Worm (Caenorhabditis elegans) whole organism, midembryonic: ENCODE data around the gene fbxa-22.

Experiments
- T22C8.4 ChIP-seq: fragments of 200-800 bp; sonication (Bioruptor generic); IDR thresholded peaks from 2 replicates; pipeline ENCODE4 v1.3.6; 2022; ENCODE audit warnings: missing genetic modification characterization, missing compliant biosample characterization
- cog-1 ChIP-seq: sonication (generic microtip); optimal IDR thresholded peaks from 2 replicates; lab custom pipeline; 2016; ENCODE audit warnings: missing genetic modification characterization, missing compliant biosample characterization
- flt-1 ChIP-seq: fragments of 200-800 bp; sonication (Bioruptor generic); IDR thresholded peaks from 2 replicates; pipeline ENCODE4 v1.3.6; 2022; ENCODE audit warnings: missing genetic modification characterization, missing compliant biosample characterization
- klf-2 ChIP-seq: fragments of 200-800 bp; sonication (Bioruptor generic); conservative IDR thresholded peaks from 2 replicates; pipeline ENCODE4 v1.3.6; 2022; ENCODE audit warnings: missing genetic modification reagents, missing genetic modification characterization, missing compliant biosample characterization
- med-1 ChIP-seq: sonication (generic microtip); optimal IDR thresholded peaks from 2 replicates; lab custom pipeline; 2017; ENCODE audit warnings: missing genetic modification characterization, mild to moderate bottlenecking, missing compliant biosample characterization, antibody characterized with exemption, missing genetic modification reagents; ENCODE audit not compliant: insufficient read depth
- ref-1 ChIP-seq: fragments of 200-800 bp; sonication (Bioruptor generic); conservative IDR thresholded peaks from 2 replicates; pipeline ENCODE4 v1.3.6; 2022; ENCODE audit warnings: missing genetic modification reagents, missing genetic modification characterization, missing compliant biosample characterization
- tab-1 ChIP-seq: fragments of 200-800 bp; sonication (Bioruptor generic); IDR thresholded peaks from 2 replicates; pipeline ENCODE4 v1.3.6; 2022; ENCODE audit warnings: missing genetic modification characterization, missing compliant biosample characterization
- ztf-23 ChIP-seq: fragments of 200-800 bp; sonication (Bioruptor generic); IDR thresholded peaks from 2 replicates; pipeline ENCODE4 v1.3.6; 2022; ENCODE audit warnings: missing genetic modification reagents, missing genetic modification characterization, missing compliant biosample characterization
- ztf-29 ChIP-seq: fragments of 200-800 bp; sonication (Bioruptor generic); IDR thresholded peaks from 2 replicates; pipeline ENCODE4 v1.3.6; 2022; ENCODE audit warnings: missing genetic modification reagents, missing genetic modification characterization, missing compliant biosample characterization

Gene fbxa-22

DNA sequence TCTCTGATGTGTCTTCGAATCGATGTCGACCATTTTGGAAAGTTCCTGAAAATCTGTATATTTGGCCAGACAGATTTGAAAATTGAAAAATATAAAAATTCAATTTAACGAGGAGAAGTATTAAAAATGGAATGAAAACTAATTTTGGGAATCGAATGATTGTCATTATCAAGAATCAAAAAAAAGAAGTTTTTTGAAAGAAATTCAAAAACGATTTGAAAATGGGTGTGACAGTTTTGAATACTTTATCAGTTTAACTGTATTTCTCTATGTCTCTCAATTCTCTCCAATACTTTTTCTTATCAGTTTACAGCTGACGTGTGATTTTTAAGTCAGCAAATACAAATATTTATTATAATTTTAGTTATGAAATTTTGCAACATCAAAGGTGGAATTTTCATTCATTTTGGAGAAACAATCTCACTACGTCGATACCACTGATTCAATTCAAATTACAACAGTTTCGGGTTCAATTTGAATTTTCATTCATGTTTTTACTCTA, 4.8 kb downstream of the fbxa-22 start, which contains the start of gene fbxa-59:
Gene fbxa-59, minus strand, starts transcription at position 51 of the 502 bp plus-strand sequence.
- TF ChIP-seq cog-1 (tag; lab: Kevin White, UChicago) = no peak
- no peak for TF ChIP-seq med-1
- TF ChIP-seq ref-1 (GFP tag; lab: Robert Waterston, UW) = no peak
- TF ChIP-seq klf-2 = no peak
- TF ChIP-seq flt-1 (GFP tag; lab: Robert Waterston, UW) = no peak
- no peak for TF ChIP-seq tab-1 (GFP tag; lab: Robert Waterston, UW)
- no peak for TF ChIP-seq T22C8.4 (GFP tag; lab: Robert Waterston, UW)
- no peak for TF ChIP-seq ztf-23 (GFP tag; lab: Robert Waterston, UW)
- no peak for TF ChIP-seq ztf-29 (GFP tag; lab: Robert Waterston, UW)

DNA sequence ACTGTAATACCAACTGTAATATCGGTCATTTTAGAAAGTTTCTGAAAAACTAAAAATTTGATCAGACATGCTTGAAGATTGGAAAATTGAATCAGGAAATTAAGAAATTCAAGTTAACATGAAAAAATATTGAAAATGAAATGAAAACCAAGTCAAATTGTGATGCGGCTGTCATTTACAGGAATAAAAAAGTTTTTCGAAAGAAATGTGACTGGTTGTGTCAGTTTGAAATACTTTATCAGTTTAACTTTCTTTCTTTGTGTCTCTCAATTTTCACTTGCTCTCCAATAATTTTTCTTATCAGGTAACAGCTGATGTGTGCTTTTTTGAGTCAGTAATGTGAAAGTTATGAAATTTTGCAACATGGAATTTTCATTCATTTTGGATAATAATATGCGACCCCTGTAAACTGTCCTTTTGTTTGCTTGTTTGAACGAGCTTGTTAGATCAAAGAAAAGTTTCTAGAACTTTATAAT, 7.6 kb downstream of the fbxa-22 start, which contains the start of gene fbxa-60:
Gene fbxa-60, minus strand, starts transcription at position 51 of the 476 bp plus-strand sequence.
- no peak for TF ChIP-seq tab-1 (GFP tag; lab: Robert Waterston, UW)
- no peak for TF ChIP-seq med-1
- no peak for TF ChIP-seq ztf-23 (GFP tag; lab: Robert Waterston, UW)
- no peak for TF ChIP-seq flt-1 (GFP tag; lab: Robert Waterston, UW)
- TF ChIP-seq cog-1 (tag; lab: Kevin White, UChicago) = no peak
- no peak for TF ChIP-seq klf-2
- TF ChIP-seq ref-1 (GFP tag; lab: Robert Waterston, UW) = no peak
- no peak for TF ChIP-seq ztf-29 (GFP tag; lab: Robert Waterston, UW)

DNA sequence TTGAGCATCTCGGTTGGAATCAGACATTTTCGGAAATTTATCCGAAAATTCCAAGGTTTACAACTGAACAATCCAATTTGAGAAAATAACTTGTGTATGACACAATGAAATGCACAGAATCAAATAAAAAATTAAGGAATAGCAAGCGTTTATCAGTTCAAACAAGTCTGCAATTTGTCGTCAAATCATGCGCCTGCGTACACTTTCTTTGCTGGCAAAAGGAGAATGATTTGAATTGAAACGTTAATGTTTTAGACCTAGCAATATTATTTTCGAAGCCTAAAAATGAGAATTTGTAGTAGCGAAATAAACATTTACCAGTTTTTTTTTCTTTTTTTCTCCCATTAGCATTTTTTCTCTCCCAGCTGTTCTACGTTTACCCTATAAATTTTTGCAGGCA, 11.8 kb downstream of the fbxa-22 start, which contains the start of the genes fbxa-67 and fbxa-11:
Gene fbxa-67, minus strand, starts transcription at position 199 of the 400 bp plus-strand sequence.
Gene fbxa-11, plus strand, starts transcription at position 398 of the 400 bp plus-strand sequence.
- no peak for TF ChIP-seq ztf-29 (GFP tag; lab: Robert Waterston, UW)
- no peak for TF ChIP-seq ref-1 (GFP tag; lab: Robert Waterston, UW)
- TF ChIP-seq med-1 = no peak
- no peak for TF ChIP-seq T22C8.4 (GFP tag; lab: Robert Waterston, UW)
- no peak for TF ChIP-seq tab-1 (GFP tag; lab: Robert Waterston, UW)
- TF ChIP-seq klf-2 = no peak
- no peak for TF ChIP-seq flt-1 (GFP tag; lab: Robert Waterston, UW)
- TF ChIP-seq ztf-23 (GFP tag; lab: Robert Waterston, UW) = no peak
- TF ChIP-seq cog-1 (tag; lab: Kevin White, UChicago) = no peak

DNA sequence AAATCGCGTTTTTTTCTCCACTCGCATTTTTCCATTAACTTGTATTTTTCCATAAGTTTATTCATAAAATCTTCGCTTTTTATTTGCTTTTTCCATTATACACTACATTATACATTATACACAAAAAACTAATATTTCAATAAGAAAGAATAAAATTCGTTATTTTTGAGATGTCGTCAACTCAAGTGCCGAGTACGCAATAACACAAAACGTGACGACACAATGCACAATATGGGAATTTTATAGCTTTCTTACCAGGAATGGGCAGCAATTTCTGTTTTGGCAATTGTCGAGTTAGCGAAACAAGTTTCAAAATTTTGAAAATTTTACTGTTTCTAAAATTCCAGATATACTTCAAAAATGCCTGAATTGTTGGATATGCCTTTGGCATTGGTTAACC, 13.5 kb downstream of the fbxa-22 start, which contains the start of gene fbxa-10:
Gene fbxa-10, plus strand, starts transcription at position 207 of the 400 bp plus-strand sequence.
- TF ChIP-seq T22C8.4 (GFP tag; lab: Robert Waterston, UW) = no peak
- no peak for TF ChIP-seq ztf-29 (GFP tag; lab: Robert Waterston, UW)
- no peak for TF ChIP-seq klf-2
- no peak for TF ChIP-seq tab-1 (GFP tag; lab: Robert Waterston, UW)
- no peak for TF ChIP-seq med-1
- TF ChIP-seq flt-1 (GFP tag; lab: Robert Waterston, UW) = no peak
- TF ChIP-seq ref-1 (GFP tag; lab: Robert Waterston, UW) = no peak
- TF ChIP-seq ztf-23 (GFP tag; lab: Robert Waterston, UW) = no peak
- no peak for TF ChIP-seq cog-1 (tag; lab: Kevin White, UChicago)

DNA sequence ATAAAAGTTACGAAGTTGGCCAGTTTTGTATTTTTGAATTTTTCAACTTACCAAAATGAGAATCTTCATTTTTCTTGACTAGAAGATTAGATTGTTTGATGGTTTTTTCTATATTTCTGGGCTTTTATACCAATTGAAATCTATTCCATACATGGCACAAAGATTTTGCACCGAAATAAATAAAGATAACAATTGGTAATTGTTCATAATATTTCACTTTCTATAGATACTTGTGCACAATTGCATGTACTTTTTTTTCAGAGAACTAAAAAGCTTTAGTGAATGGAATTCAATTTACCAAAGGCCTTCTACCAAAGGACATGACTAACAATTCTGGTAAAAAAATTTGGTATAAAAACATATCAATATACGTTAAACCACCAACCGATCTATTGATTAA, 15.9 kb downstream of the fbxa-22 start, which contains the start of the genes T12B5.15 and T12B5.14:
Gene T12B5.15, minus strand, starts transcription at position 101 of the 400 bp plus-strand sequence.
Gene T12B5.14, plus strand, starts transcription at position 321 of the 400 bp plus-strand sequence.
- TF ChIP-seq tab-1 (GFP tag; lab: Robert Waterston, UW) (no peak), ref-1 (GFP tag; lab: Robert Waterston, UW) (no peak), cog-1 (tag; lab: Kevin White, UChicago) (no peak), ztf-29 (GFP tag; lab: Robert Waterston, UW) (no peak), flt-1 (GFP tag; lab: Robert Waterston, UW) (no peak), T22C8.4 (GFP tag; lab: Robert Waterston, UW) (no peak)

DNA sequence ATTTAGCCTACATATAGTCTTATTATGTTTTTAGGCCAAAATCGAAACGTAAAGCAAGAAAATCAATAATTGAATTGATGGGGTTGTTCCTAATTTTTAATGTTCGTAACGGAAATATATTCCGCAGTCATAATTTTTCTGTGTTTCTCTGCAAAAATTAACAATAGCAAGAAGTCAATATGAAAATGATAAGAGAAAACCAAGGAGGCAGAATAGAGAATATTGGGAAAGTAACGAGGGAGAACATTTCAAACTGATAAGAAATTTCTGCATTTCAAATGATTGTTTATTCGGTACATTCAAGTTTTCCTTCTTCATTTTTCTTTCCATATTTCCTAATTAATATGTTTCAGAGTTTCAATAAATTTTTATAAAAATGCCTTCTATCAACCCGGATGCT, 17.3 kb downstream of the fbxa-22 start, which contains the start of gene fbxa-54:
Gene fbxa-54, plus strand, starts transcription at position 354 of the 400 bp plus-strand sequence.
- TF ChIP-seq klf-2 (no peak), tab-1 (GFP tag; lab: Robert Waterston, UW) (no peak), ztf-23 (GFP tag; lab: Robert Waterston, UW) (no peak), flt-1 (GFP tag; lab: Robert Waterston, UW) (no peak), T22C8.4 (GFP tag; lab: Robert Waterston, UW) (no peak), ref-1 (GFP tag; lab: Robert Waterston, UW) (no peak)

DNA sequence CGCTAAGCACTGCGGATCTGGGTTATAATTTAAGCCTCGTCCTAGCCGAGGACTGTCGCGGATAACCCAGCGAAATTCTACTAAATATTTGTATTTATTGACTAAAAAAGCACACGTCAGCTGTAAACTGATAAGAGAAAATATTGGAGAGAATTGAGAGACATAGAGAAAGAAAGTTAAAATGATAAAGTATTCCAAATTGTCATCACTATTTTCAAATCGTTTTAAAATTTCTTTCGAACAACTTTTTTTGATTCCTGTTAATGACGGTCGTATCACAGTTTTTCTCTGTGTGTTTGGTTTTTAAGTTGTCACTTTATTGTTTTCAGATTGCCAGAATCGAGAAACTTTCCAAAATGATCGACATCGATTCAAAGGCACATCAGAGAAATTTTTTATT, 23.3 kb downstream of the fbxa-22 start, which contains the start of gene fbxa-51:
Gene fbxa-51, plus strand, starts transcription at position 322 of the 400 bp plus-strand sequence.
- TF ChIP-seq cog-1 (tag; lab: Kevin White, UChicago) (no peak), klf-2 (no peak), ref-1 (GFP tag; lab: Robert Waterston, UW) (no peak), flt-1 (GFP tag; lab: Robert Waterston, UW) (no peak), ztf-23 (GFP tag; lab: Robert Waterston, UW) (no peak), T22C8.4 (GFP tag; lab: Robert Waterston, UW) (no peak), ztf-29 (GFP tag; lab: Robert Waterston, UW) (no peak), tab-1 (GFP tag; lab: Robert Waterston, UW) (no peak), med-1 (no peak)

DNA sequence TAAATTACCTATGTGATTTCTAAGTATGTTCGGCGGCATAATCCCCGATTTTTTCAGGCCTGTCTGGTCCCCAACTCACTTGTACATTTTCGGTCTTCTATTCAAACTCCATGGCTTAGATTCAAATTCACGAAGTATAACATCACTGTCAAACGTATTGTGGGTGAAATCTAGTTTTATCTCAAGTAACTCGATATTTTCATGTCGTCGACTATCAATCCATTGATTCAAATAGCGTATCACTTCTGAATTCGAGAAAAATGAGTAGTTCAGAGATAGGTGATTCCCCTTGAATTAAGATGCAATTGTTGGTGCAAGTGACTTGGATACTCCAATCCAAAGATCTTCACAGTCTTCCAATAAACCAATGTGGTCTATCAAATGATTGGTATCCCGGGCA, 26.0 kb downstream of the fbxa-22 start:
- TF ChIP-seq ref-1 (GFP tag; lab: Robert Waterston, UW) = no peak
- no peak for TF ChIP-seq klf-2
- TF ChIP-seq med-1 = no peak
- TF ChIP-seq flt-1 (GFP tag; lab: Robert Waterston, UW) = no peak
- TF ChIP-seq ztf-23 (GFP tag; lab: Robert Waterston, UW) = no peak
- no peak for TF ChIP-seq ztf-29 (GFP tag; lab: Robert Waterston, UW)
- TF ChIP-seq cog-1 (tag; lab: Kevin White, UChicago) = no peak
- TF ChIP-seq tab-1 (GFP tag; lab: Robert Waterston, UW) = no peak
- TF ChIP-seq T22C8.4 (GFP tag; lab: Robert Waterston, UW) = no peak

DNA sequence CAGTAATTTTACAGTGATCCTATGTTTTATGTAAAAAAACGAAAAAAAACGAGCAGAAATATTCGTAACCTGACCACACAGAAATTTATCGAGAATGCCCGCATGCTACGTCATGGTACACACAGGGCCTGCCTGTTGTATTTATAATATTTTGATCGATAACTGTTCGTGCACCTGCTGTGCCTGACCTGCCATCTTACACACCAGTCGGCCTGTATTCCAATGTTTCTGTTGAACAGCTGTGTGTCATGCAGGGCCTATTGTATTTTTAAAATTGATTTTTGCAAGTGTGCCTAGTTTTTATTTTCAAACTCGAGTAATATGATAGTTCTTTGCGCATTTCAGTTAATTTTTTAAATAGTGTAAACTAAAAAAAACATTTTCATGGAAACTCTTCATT, 27.6 kb downstream of the fbxa-22 start:
- no peak for TF ChIP-seq cog-1 (tag; lab: Kevin White, UChicago)
- no peak for TF ChIP-seq klf-2
- TF ChIP-seq T22C8.4 (GFP tag; lab: Robert Waterston, UW) = no peak
- no peak for TF ChIP-seq tab-1 (GFP tag; lab: Robert Waterston, UW)
- TF ChIP-seq flt-1 (GFP tag; lab: Robert Waterston, UW) = no peak
- no peak for TF ChIP-seq med-1
- TF ChIP-seq ztf-29 (GFP tag; lab: Robert Waterston, UW) = no peak
- no peak for TF ChIP-seq ref-1 (GFP tag; lab: Robert Waterston, UW)
- TF ChIP-seq ztf-23 (GFP tag; lab: Robert Waterston, UW) = no peak
